Worm (Caenorhabditis elegans): ENCODE measurements around the gene C46E10.3.

ce11 chrII:3747405-3747804 is 26.3 kb downstream of the C46E10.3 start, which contains the start of gene fbxb-92:
- TF ChIP-seq ceh-20 (GFP tag; IDR thresholded peaks at IDR 0.05) (no peak), daf-12 (tag; optimal IDR thresholded peaks at IDR 0.05) (no peak), attf-4 (tag; optimal IDR thresholded peaks at IDR 0.05) (no peak), unc-62 (GFP tag; optimal IDR thresholded peaks at IDR 0.05 in 1 of 2) (no peak), unc-62 (tag; optimal IDR thresholded peaks at IDR 0.05) (no peak), nhr-77 (tag; optimal IDR thresholded peaks at IDR 0.05) (no peak), spr-3 (GFP tag; optimal IDR thresholded peaks at IDR 0.05) (no peak), skn-1 (tag; optimal IDR thresholded peaks at IDR 0.05) (no peak), hlh-30 (tag; optimal IDR thresholded peaks at IDR 0.05; ENCODE audit: insufficient read depth) (no peak), tra-1 (GFP tag; IDR thresholded peaks at IDR 0.05) (no peak), fos-1 (tag; optimal IDR thresholded peaks at IDR 0.05) (no peak), F49E8.2 (tag; optimal IDR thresholded peaks at IDR 0.05; ENCODE audit: borderline replicate concordance) (no peak)
